Fruit fly (Drosophila melanogaster): ENCODE measurements around the gene dikar.

dm6 chr3L:6700962-6701477 is 41.9 kb downstream of the dikar start:
- TF ChIP-seq psq (optimal IDR thresholded peaks at IDR 0.05): no peak
- no peak for TF ChIP-seq insv (optimal IDR thresholded peaks at IDR 0.05)

Measured in Kc167 (cell line).